Fruit fly (Drosophila melanogaster): ENCODE results near the gene Bin1.

The Bin1 gene

DNA sequence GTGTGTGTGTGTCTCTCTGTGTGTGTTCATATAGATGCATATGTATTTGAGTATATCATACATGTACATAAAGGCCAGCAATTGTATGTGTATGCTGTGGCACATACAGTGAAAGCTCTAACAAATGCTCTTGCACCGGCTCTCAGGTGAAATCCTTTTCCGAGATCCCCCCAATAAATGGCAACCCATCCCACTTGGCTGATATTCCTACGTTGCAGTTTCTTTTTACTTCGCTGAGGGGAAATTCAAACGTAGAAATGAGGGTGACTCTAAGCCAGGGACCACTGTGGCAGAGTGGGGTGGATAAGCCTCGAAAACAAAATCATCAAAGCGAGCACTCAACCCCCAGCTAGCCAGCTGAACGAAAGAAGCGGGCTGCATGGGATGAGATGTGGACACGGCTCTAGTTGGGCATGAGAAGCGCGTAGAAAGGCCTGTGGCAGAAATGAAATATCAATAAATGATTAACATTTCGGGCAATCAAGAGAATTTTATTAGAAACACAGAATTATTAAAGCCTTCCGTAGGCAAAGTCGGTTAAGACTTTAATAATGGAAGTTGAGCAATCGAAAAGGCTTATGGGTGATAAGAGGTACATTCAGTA, 33.0 kb upstream of the Bin1 start (continued):
- peak; percentile 99 for TF ChIP-seq mam (GFP tag; optimal IDR thresholded peaks at IDR 0.05)
- TF ChIP-seq Xrp1 (GFP tag; IDR thresholded peaks at IDR 0.05), result peak; percentile 100
- peak; percentile 100 for TF ChIP-seq Xbp1 (GFP tag; optimal IDR thresholded peaks at IDR 0.05)
- peak; percentile 94 for TF ChIP-seq CG12104 (GFP tag; optimal IDR thresholded peaks at IDR 0.05)
- peak; percentile 89 for TF ChIP-seq nom (GFP tag; optimal IDR thresholded peaks at IDR 0.05)
- TF ChIP-seq Sox102F (GFP tag; optimal IDR thresholded peaks at IDR 0.05), result peak; percentile 100
- TF ChIP-seq CG17912 (GFP tag; optimal IDR thresholded peaks at IDR 0.05), result peak; percentile 97
- no peak for TF ChIP-seq pita (GFP tag; optimal IDR thresholded peaks at IDR 0.05)
- peak; percentile 99 for TF ChIP-seq bowl (GFP tag; IDR thresholded peaks at IDR 0.05)
- TF ChIP-seq CG11695 (GFP tag; IDR thresholded peaks at IDR 0.05), result peak; percentile 99
- peak; percentile 99 for TF ChIP-seq CG13123 (GFP tag; optimal IDR thresholded peaks at IDR 0.05)
- TF ChIP-seq sc (optimal IDR thresholded peaks at IDR 0.05), result no peak
- peak; percentile 98 for TF ChIP-seq sc (GFP tag; optimal IDR thresholded peaks at IDR 0.05)
- TF ChIP-seq Scr (GFP tag; IDR thresholded peaks at IDR 0.05; ENCODE audit: partially characterized antibody), result peak; percentile 19
- TF ChIP-seq Nf-YC (tag; optimal IDR thresholded peaks at IDR 0.05), result peak; percentile 76
- peak; percentile 99 for TF ChIP-seq caup (GFP tag; optimal IDR thresholded peaks at IDR 0.05; ENCODE audit: severe bottlenecking)
- peak; percentile 57 for TF ChIP-seq Elba2 (GFP tag; optimal IDR thresholded peaks at IDR 0.05)
- TF ChIP-seq NfI (GFP tag; optimal IDR thresholded peaks at IDR 0.05), result peak; percentile 99
- peak; percentile 99 for TF ChIP-seq Hr51 (GFP tag; optimal IDR thresholded peaks at IDR 0.05)
- peak; percentile 97 for TF ChIP-seq Fer2 (tag; optimal IDR thresholded peaks at IDR 0.05)
- TF ChIP-seq Mrtf (GFP tag; IDR thresholded peaks at IDR 0.05), result peak; percentile 100
- no peak for TF ChIP-seq pan (optimal IDR thresholded peaks at IDR 0.05)
- peak in 1 of 2 experiments; percentile 100 for TF ChIP-seq pan (GFP tag; optimal IDR thresholded peaks at IDR 0.05 in 1 of 2, IDR thresholded peaks at IDR 0.05 in 1 of 2)
- no peak; the same call in 2 of the 3 replicates for TF ChIP-seq Opbp (GFP tag; IDR thresholded peaks at IDR 0.05; ENCODE audit: partially characterized antibody)
- peak; percentile 99 for TF ChIP-seq eyg (GFP tag; optimal IDR thresholded peaks at IDR 0.05)
- peak; percentile 99 for TF ChIP-seq onecut (GFP tag; IDR thresholded peaks at IDR 0.05)
- TF ChIP-seq seq (GFP tag; IDR thresholded peaks at IDR 0.05), result peak; percentile 100
- peak; percentile 85 for TF ChIP-seq fd102C (GFP tag; optimal IDR thresholded peaks at IDR 0.05)
- TF ChIP-seq CG4424 (GFP tag; optimal IDR thresholded peaks at IDR 0.05), result peak; percentile 99
- TF ChIP-seq Dfd (GFP tag; optimal IDR thresholded peaks at IDR 0.05), result peak in 1 of 2 experiments; percentile 11
- peak; percentile 100 for TF ChIP-seq nau (GFP tag; optimal IDR thresholded peaks at IDR 0.05)
- peak; percentile 98 for TF ChIP-seq CG12744 (GFP tag; optimal IDR thresholded peaks at IDR 0.05)
- TF ChIP-seq CG10147 (GFP tag; optimal IDR thresholded peaks at IDR 0.05), result peak; percentile 96
- TF ChIP-seq CG10979 (tag; optimal IDR thresholded peaks at IDR 0.05), result peak; percentile 98
- TF ChIP-seq rib (GFP tag; IDR thresholded peaks at IDR 0.05), result peak; percentile 98
- peak; percentile 98 for TF ChIP-seq CG6175 (GFP tag; IDR thresholded peaks at IDR 0.05)
- peak; percentile 99 for TF ChIP-seq CG32532 (GFP tag; IDR thresholded peaks at IDR 0.05)
- peak; percentile 99 for TF ChIP-seq CG15269 (tag; optimal IDR thresholded peaks at IDR 0.05)
- TF ChIP-seq Neu2 (GFP tag; optimal IDR thresholded peaks at IDR 0.05; ENCODE audit: borderline replicate concordance), result peak; percentile 96
- TF ChIP-seq cas (GFP tag; IDR thresholded peaks at IDR 0.05), result peak; percentile 97
- peak; percentile 99 for TF ChIP-seq CG16779 (GFP tag; IDR thresholded peaks at IDR 0.05)
- TF ChIP-seq kni (GFP tag; optimal IDR thresholded peaks at IDR 0.05), result peak; percentile 95
- TF ChIP-seq pum (GFP tag; optimal IDR thresholded peaks at IDR 0.05), result peak; percentile 100
- TF ChIP-seq aop (GFP tag; IDR thresholded peaks at IDR 0.05), result peak; percentile 99
- TF ChIP-seq chif (GFP tag; optimal IDR thresholded peaks at IDR 0.05), result peak; percentile 99 to 100
- TF ChIP-seq Bdp1 (GFP tag; optimal IDR thresholded peaks at IDR 0.05), result peak; percentile 95
- peak; percentile 91 for TF ChIP-seq Sox100B (GFP tag; optimal IDR thresholded peaks at IDR 0.05)
- TF ChIP-seq CG12236 (GFP tag; optimal IDR thresholded peaks at IDR 0.05), result peak; percentile 99
- peak; percentile 99 for TF ChIP-seq Chrac-16 (GFP tag; optimal IDR thresholded peaks at IDR 0.05)
- TF ChIP-seq phol (tag; optimal IDR thresholded peaks at IDR 0.05), result peak; percentile 97
